Fruit fly (Drosophila melanogaster): ENCODE results near the gene CG12078.

Gene CG12078

DNA sequence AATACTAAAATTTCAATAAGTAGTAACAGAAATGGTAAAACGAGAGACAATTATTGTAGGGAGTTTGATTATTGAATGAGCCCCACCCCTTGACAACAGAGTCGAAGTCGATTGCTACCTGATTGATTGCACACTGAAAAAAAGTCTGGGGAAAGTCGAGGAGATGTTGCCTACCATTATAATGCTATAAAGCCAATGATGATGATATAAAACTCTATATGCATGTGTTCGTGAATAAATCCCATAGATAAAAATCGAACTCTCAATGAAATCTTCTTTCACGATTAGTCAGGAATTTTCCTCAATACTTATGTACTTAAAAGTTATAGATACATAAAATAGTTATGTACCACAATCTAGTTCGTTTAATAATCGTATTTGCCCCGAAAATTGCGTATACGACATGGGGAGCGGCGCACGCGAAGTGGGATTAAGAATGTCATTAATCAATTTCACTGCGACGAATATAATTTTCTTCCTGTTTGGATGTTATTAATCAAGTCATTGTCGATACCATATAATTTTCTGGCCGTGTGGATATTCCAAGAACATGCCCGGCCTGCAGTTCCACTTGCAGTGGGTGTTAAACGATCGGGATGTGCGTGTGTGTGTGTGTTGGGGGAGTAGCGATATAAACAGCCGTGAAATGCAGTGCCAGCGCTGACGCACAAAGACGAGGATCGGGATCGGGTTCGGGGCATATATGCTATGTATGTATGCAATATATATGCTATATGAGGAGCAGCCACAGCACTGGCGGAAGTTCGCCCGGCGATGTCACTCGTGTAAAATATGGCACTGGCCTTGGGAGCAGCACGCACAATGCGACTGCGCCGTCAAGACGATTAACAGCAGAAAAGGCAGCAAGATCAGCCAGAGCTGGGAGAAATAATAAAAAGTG, at the start of gene CG12078:
Gene CG12078, minus strand, starts transcription at position 51 of the 901 bp plus-strand sequence.
- TF ChIP-seq net (GFP tag; optimal IDR thresholded peaks at IDR 0.05) (no peak), Gug (GFP tag; IDR thresholded peaks at IDR 0.05) (no peak), eg (GFP tag; IDR thresholded peaks at IDR 0.05) (no peak), svp (GFP tag) (peak; percentile 65), esn (GFP tag; optimal IDR thresholded peaks at IDR 0.05) (peak; percentile 46), CG8319 (GFP tag; optimal IDR thresholded peaks at IDR 0.05) (no peak), lz (GFP tag; optimal IDR thresholded peaks at IDR 0.05) (peak; percentile 9), CG3032 (tag; optimal IDR thresholded peaks at IDR 0.05) (peak; percentile 13), Smox (GFP tag; optimal IDR thresholded peaks at IDR 0.05) (peak; percentile 23), CG4318 (GFP tag; optimal IDR thresholded peaks at IDR 0.05) (no peak), topi (GFP tag; optimal IDR thresholded peaks at IDR 0.05) (peak; percentile 41), CG31627 (GFP tag; optimal IDR thresholded peaks at IDR 0.05) (peak; percentile 3), CG6163 (GFP tag; IDR thresholded peaks at IDR 0.05) (0 out of 3 replicates have a peak, but pooled peaks have one; percentile 32), cyc (GFP tag; optimal IDR thresholded peaks at IDR 0.05) (peak; percentile 28), achi (GFP tag; optimal IDR thresholded peaks at IDR 0.05) (no peak), Met (GFP tag; optimal IDR thresholded peaks at IDR 0.05) (peak; percentile 37), fd59A (GFP tag; optimal IDR thresholded peaks at IDR 0.05) (peak; percentile 13), Sox14 (GFP tag; optimal IDR thresholded peaks at IDR 0.05) (no peak), Eip78C (GFP tag) (peak; percentile 74)

- TF ChIP-seq ss (GFP tag; optimal IDR thresholded peaks at IDR 0.05) (no peak), CG3919 (GFP tag; optimal IDR thresholded peaks at IDR 0.05) (no peak), lz (GFP tag; optimal IDR thresholded peaks at IDR 0.05) (no peak), CG10669 (GFP tag; optimal IDR thresholded peaks at IDR 0.05) (no peak), CG10631 (GFP tag; optimal IDR thresholded peaks at IDR 0.05) (no peak), CG8319 (GFP tag; optimal IDR thresholded peaks at IDR 0.05) (no peak), OdsH (GFP tag; optimal IDR thresholded peaks at IDR 0.05) (no peak), CG11294 (GFP tag; IDR thresholded peaks at IDR 0.05) (no peak), Ets21C (GFP tag; optimal IDR thresholded peaks at IDR 0.05) (no peak), CG11762 (GFP tag; optimal IDR thresholded peaks at IDR 0.05; ENCODE audit: insufficient read depth) (no peak), acj6 (GFP tag; optimal IDR thresholded peaks at IDR 0.05) (no peak), pdm3 (GFP tag; optimal IDR thresholded peaks at IDR 0.05) (no peak)
These were observed 47.1 kb upstream of the CG12078 start, which contains the start of gene CG12009 for dm6 chr3L:3291159-3291558. CG12009 (plus strand) TSS chr3L:3291459.

dm6 chr3L:3288414-3288813, 44.3 kb upstream of the CG12078 start:
- no peak for TF ChIP-seq achi (GFP tag; optimal IDR thresholded peaks at IDR 0.05)
- no peak for TF ChIP-seq salr (GFP tag; optimal IDR thresholded peaks at IDR 0.05)
- TF ChIP-seq CG10631 (GFP tag; optimal IDR thresholded peaks at IDR 0.05), result no peak
- TF ChIP-seq Hr4 (GFP tag; optimal IDR thresholded peaks at IDR 0.05), result no peak
- TF ChIP-seq CG15336 (GFP tag; IDR thresholded peaks at IDR 0.05), result no peak
- TF ChIP-seq CG6276 (GFP tag; optimal IDR thresholded peaks at IDR 0.05), result no peak
- peak; percentile 5 for TF ChIP-seq svp (GFP tag)
- TF ChIP-seq CG9139 (GFP tag; optimal IDR thresholded peaks at IDR 0.05), result no peak
- no peak for TF ChIP-seq Ets96B (tag; optimal IDR thresholded peaks at IDR 0.05)
- TF ChIP-seq vri (GFP tag; optimal IDR thresholded peaks at IDR 0.05), result no peak
- no peak for TF ChIP-seq topi (GFP tag; optimal IDR thresholded peaks at IDR 0.05)
- no peak for TF ChIP-seq Sox102F (GFP tag; optimal IDR thresholded peaks at IDR 0.05)
- TF ChIP-seq CG3919 (GFP tag; optimal IDR thresholded peaks at IDR 0.05), result peak; percentile 28
- TF ChIP-seq cyc (GFP tag; optimal IDR thresholded peaks at IDR 0.05), result peak; percentile 24
- peak; percentile 48 for TF ChIP-seq Eip78C (GFP tag)
- TF ChIP-seq dsx (GFP tag; optimal IDR thresholded peaks at IDR 0.05; ENCODE audit: poor library complexity, severe bottlenecking), result no peak
- no peak for TF ChIP-seq CG8632 (GFP tag; optimal IDR thresholded peaks at IDR 0.05)
- TF ChIP-seq net (GFP tag; optimal IDR thresholded peaks at IDR 0.05), result no peak
